Fruit fly (Drosophila melanogaster) whole organism, embryonic: ENCODE data around the gene mRRF2.
A peak's percentile ranks its signal among the peaks of the same experiment; 100 is the strongest.

Experiments used
- ATbp ChIP-seq: fragments of 200-800 bp; sonication (Bioruptor generic); optimal IDR thresholded peaks from 2 replicates; lab custom pipeline; 2017; ENCODE audit warnings: missing biosample characterization, mild to moderate bottlenecking, missing genetic modification characterization, missing genetic modification reagents
- CG10462 ChIP-seq: fragments of 200-800 bp; sonication (Bioruptor generic); optimal IDR thresholded peaks from 2 replicates; lab custom pipeline; 2016; ENCODE audit warnings: missing biosample characterization, missing genetic modification characterization
- CG11398 ChIP-seq: fragments of 200-800 bp; sonication (Bioruptor generic); optimal IDR thresholded peaks from 2 replicates; lab custom pipeline; 2016; ENCODE audit warnings: missing biosample characterization, missing genetic modification characterization
- CG11560 ChIP-seq: fragments of 200-800 bp; sonication (Bioruptor generic); IDR thresholded peaks from 3 replicates; pipeline ENCODE4 v1.3.6; 2022; ENCODE audit warnings: missing biosample characterization, missing genetic modification characterization
- CG1602 ChIP-seq: fragments of 200-800 bp; sonication (Bioruptor generic); optimal IDR thresholded peaks from 3 replicates; lab custom pipeline; 2016; ENCODE audit warnings: missing biosample characterization, missing genetic modification characterization
- CG16815 ChIP-seq: fragments of 200-800 bp; sonication (Bioruptor generic); optimal IDR thresholded peaks from 3 replicates; lab custom pipeline; 2017; ENCODE audit warnings: missing biosample characterization, mild to moderate bottlenecking, missing genetic modification characterization
- CG17328 ChIP-seq: fragments of 200-800 bp; sonication (Bioruptor generic); IDR thresholded peaks from 2 replicates; pipeline ENCODE4 v1.3.6; 2022; ENCODE audit warnings: missing biosample characterization, missing genetic modification characterization
- CG17385 ChIP-seq: fragments of 200-800 bp; sonication (Bioruptor generic); optimal IDR thresholded peaks from 3 replicates; lab custom pipeline; 2018; ENCODE audit warnings: missing biosample characterization, mild to moderate bottlenecking, missing genetic modification characterization
- CG3281 ChIP-seq: fragments of 200-800 bp; sonication (Bioruptor generic); optimal IDR thresholded peaks from 3 replicates; lab custom pipeline; 2017; ENCODE audit warnings: missing biosample characterization, mild to moderate bottlenecking, missing genetic modification characterization
- CG34422 ChIP-seq: fragments of 200-800 bp; sonication (Bioruptor generic); IDR thresholded peaks from 3 replicates; pipeline ENCODE4 v1.3.6; 2022; ENCODE audit warnings: missing biosample characterization, missing genetic modification characterization
- CG4730 ChIP-seq: fragments of 200-800 bp; sonication (Bioruptor generic); IDR thresholded peaks from 2 replicates; pipeline ENCODE4 v1.3.6; 2022; ENCODE audit warnings: missing biosample characterization, missing genetic modification characterization
- CG4820 ChIP-seq: fragments of 200-800 bp; sonication (Bioruptor generic); optimal IDR thresholded peaks from 3 replicates; lab custom pipeline; 2016; ENCODE audit warnings: missing biosample characterization, missing genetic modification characterization
- CG7372 ChIP-seq: fragments of 200-800 bp; sonication (Bioruptor generic); IDR thresholded peaks from 2 replicates; pipeline ENCODE4 v1.3.6; 2022; ENCODE audit warnings: missing biosample characterization, missing genetic modification characterization
- CG7556 ChIP-seq: fragments of 200-800 bp; sonication (Bioruptor generic); optimal IDR thresholded peaks from 2 replicates; lab custom pipeline; 2017; ENCODE audit warnings: missing biosample characterization, mild to moderate bottlenecking, missing genetic modification characterization
- CG8290 ChIP-seq, 3 experiments: fragments of 200-800 bp; sonication (Bioruptor generic); optimal IDR thresholded peaks; 2 replicates each; lab custom pipeline; 2016 to 2019; ENCODE audit warnings: missing biosample characterization in 3 of 3, missing genetic modification characterization in 3 of 3, mild to moderate bottlenecking in 2 of 3, moderate library complexity in 1 of 3
- CoRest ChIP-seq: fragments of 200-800 bp; sonication (Bioruptor generic); optimal IDR thresholded peaks from 3 replicates; lab custom pipeline; 2018; ENCODE audit warnings: missing biosample characterization, mild to moderate bottlenecking, missing genetic modification characterization, moderate library complexity
- HHEX ChIP-seq: fragments of 200-800 bp; sonication (Bioruptor generic); optimal IDR thresholded peaks from 3 replicates; lab custom pipeline; 2017; ENCODE audit warnings: missing biosample characterization, mild to moderate bottlenecking, missing genetic modification characterization, missing genetic modification reagents
- Hr39 ChIP-seq: fragments of >200 bp; optimal IDR thresholded peaks from 2 replicates; lab custom pipeline; 2017
- Jarid2 ChIP-seq: fragments of 200-800 bp; sonication (Bioruptor generic); optimal IDR thresholded peaks from 3 replicates; lab custom pipeline; 2017; ENCODE audit warnings: mild to moderate bottlenecking, missing biosample characterization, missing genetic modification reagents, missing genetic modification characterization
- Mad ChIP-seq: fragments of 200-800 bp; sonication (Bioruptor generic); optimal IDR thresholded peaks from 2 replicates; lab custom pipeline; 2016; ENCODE audit warnings: missing biosample characterization, missing genetic modification characterization
- Meics ChIP-seq: fragments of 200-800 bp; sonication (Bioruptor generic); optimal IDR thresholded peaks from 2 replicates; lab custom pipeline; 2017; ENCODE audit warnings: missing biosample characterization, mild to moderate bottlenecking, missing genetic modification characterization
- Pdp1 ChIP-seq, 2 experiments: fragments of 200-800 bp; sonication (Bioruptor generic); optimal IDR thresholded peaks; 3 replicates each; lab custom pipeline; 2016; ENCODE audit warnings: missing biosample characterization in 2 of 2, missing genetic modification characterization in 2 of 2, mild to moderate bottlenecking in 1 of 2, moderate library complexity in 1 of 2
- Sox100B ChIP-seq: fragments of 200-800 bp; sonication (Bioruptor generic); optimal IDR thresholded peaks from 3 replicates; lab custom pipeline; 2018; ENCODE audit warnings: missing biosample characterization, mild to moderate bottlenecking, missing genetic modification characterization
- ac ChIP-seq: fragments of 200-800 bp; sonication (Bioruptor generic); optimal IDR thresholded peaks from 3 replicates; lab custom pipeline; 2017; ENCODE audit warnings: missing biosample characterization, mild to moderate bottlenecking, missing genetic modification characterization
- bab2 ChIP-seq: fragments of 200-800 bp; sonication (Bioruptor generic); optimal IDR thresholded peaks from 2 replicates; lab custom pipeline; 2016; ENCODE audit warnings: missing biosample characterization, missing genetic modification characterization
- chm ChIP-seq: fragments of 200-800 bp; sonication (Bioruptor generic); IDR thresholded peaks from 2 replicates; pipeline ENCODE4 v1.3.6; 2022; ENCODE audit warnings: missing biosample characterization, missing genetic modification characterization
- ci ChIP-seq: fragments of 200-800 bp; sonication (Bioruptor generic); IDR thresholded peaks from 3 replicates; pipeline ENCODE4 v1.3.6; 2022; ENCODE audit warnings: missing biosample characterization, missing genetic modification characterization
- dmrt11E ChIP-seq: fragments of 200-800 bp; sonication (Bioruptor generic); optimal IDR thresholded peaks from 3 replicates; lab custom pipeline; 2018; ENCODE audit warnings: missing biosample characterization, mild to moderate bottlenecking, missing genetic modification characterization, moderate library complexity
- dysf ChIP-seq: fragments of 200-800 bp; sonication (Bioruptor generic); IDR thresholded peaks from 3 replicates; pipeline ENCODE4 v1.3.6; 2022; ENCODE audit warnings: missing biosample characterization, missing genetic modification characterization
- fd102C ChIP-seq: fragments of 200-800 bp; sonication (Bioruptor generic); optimal IDR thresholded peaks from 2 replicates; lab custom pipeline; 2018; ENCODE audit warnings: missing biosample characterization, mild to moderate bottlenecking, missing genetic modification characterization, moderate library complexity
- fru ChIP-seq: fragments of >200 bp; optimal IDR thresholded peaks from 2 replicates; lab custom pipeline; 2017
- grn ChIP-seq: fragments of 200-800 bp; sonication (Bioruptor generic); optimal IDR thresholded peaks from 3 replicates; lab custom pipeline; 2017; ENCODE audit warnings: missing biosample characterization, missing genetic modification characterization
- ind ChIP-seq: fragments of 200-800 bp; sonication (Bioruptor generic); optimal IDR thresholded peaks from 3 replicates; lab custom pipeline; 2016; ENCODE audit warnings: missing biosample characterization, missing genetic modification characterization
- inv ChIP-seq: fragments of 200-800 bp; sonication (Bioruptor generic); IDR thresholded peaks from 2 replicates; pipeline ENCODE4 v1.3.6; 2022; ENCODE audit warnings: missing biosample characterization, missing genetic modification characterization; ENCODE audit not compliant: partially characterized antibody
- jing ChIP-seq: fragments of 200-800 bp; sonication (Bioruptor generic); optimal IDR thresholded peaks from 2 replicates; lab custom pipeline; 2018; ENCODE audit warnings: missing biosample characterization, mild to moderate bottlenecking, missing genetic modification characterization
- jumu ChIP-seq: fragments of 200-800 bp; sonication (Bioruptor generic); optimal IDR thresholded peaks from 3 replicates; lab custom pipeline; 2016; ENCODE audit warnings: missing biosample characterization, missing genetic modification characterization
- klu ChIP-seq: fragments of 200-800 bp; sonication (Bioruptor generic); IDR thresholded peaks from 2 replicates; pipeline ENCODE4 v1.3.6; 2022; ENCODE audit warnings: missing biosample characterization, missing genetic modification characterization
- nmo ChIP-seq: fragments of 200-800 bp; sonication (Bioruptor generic); optimal IDR thresholded peaks from 2 replicates; lab custom pipeline; 2018; ENCODE audit warnings: missing biosample characterization, mild to moderate bottlenecking, missing genetic modification characterization, moderate library complexity
- otp ChIP-seq: fragments of 200-800 bp; sonication (Bioruptor generic); IDR thresholded peaks from 3 replicates; pipeline ENCODE4, ENCODE4 v1.3.6; 2022; ENCODE audit warnings: missing biosample characterization, missing genetic modification characterization
- prd ChIP-seq, 3 experiments: fragments of >200 bp in 2 of 3; fragments of 200-800 bp in 1 of 3; sonication (Bioruptor generic) in 1 of 3; optimal IDR thresholded peaks in 2 of 3; IDR thresholded peaks in 1 of 3; 2 replicates in 2 of 3; 3 replicates in 1 of 3; pipeline versions ENCODE4 v1.3.6 to Lab custom; 2017 to 2022; ENCODE audit warnings: missing biosample characterization in 1 of 3, missing genetic modification characterization in 1 of 3
- sens ChIP-seq: fragments of 200-800 bp; sonication (Bioruptor generic); peaks from one replicate; lab custom pipeline; 2016; ENCODE audit warnings: missing biosample characterization, missing genetic modification characterization
- tio ChIP-seq: fragments of 200-800 bp; sonication (Bioruptor generic); optimal IDR thresholded peaks from 2 replicates; lab custom pipeline; 2017; ENCODE audit warnings: missing biosample characterization, missing genetic modification characterization, inconsistent platforms
- toy ChIP-seq: fragments of 200-800 bp; sonication (Bioruptor generic); IDR thresholded peaks from 2 replicates; pipeline ENCODE4 v1.3.6; 2022; ENCODE audit warnings: missing biosample characterization, missing genetic modification characterization
- twi ChIP-seq: fragments of 200-800 bp; optimal IDR thresholded peaks from 2 replicates; lab custom pipeline; 2019; ENCODE audit warnings: missing biosample characterization, mild to moderate bottlenecking, missing genetic modification characterization, moderate library complexity
- tx ChIP-seq: fragments of 200-800 bp; sonication (Bioruptor generic); optimal IDR thresholded peaks from 2 replicates; lab custom pipeline; 2016; ENCODE audit warnings: missing biosample characterization, missing genetic modification characterization
- vfl ChIP-seq: fragments of 200-800 bp; sonication (Bioruptor generic); optimal IDR thresholded peaks from 2 replicates; lab custom pipeline; 2016; ENCODE audit warnings: missing biosample characterization, missing genetic modification characterization
- wor ChIP-seq: fragments of 200-800 bp; sonication (Bioruptor generic); IDR thresholded peaks from 2 replicates; pipeline ENCODE4 v1.3.6; 2022; ENCODE audit warnings: missing biosample characterization, missing genetic modification characterization

The mRRF2 gene

dm6 chr3R:22625514-22626333 is 12.2 kb downstream of the mRRF2 start (continued):
- peak; percentile 53 for TF ChIP-seq dmrt11E
- TF ChIP-seq CG3281 (GFP tag; lab: Kevin White, UChicago): peak; percentile 25
- peak; percentile 76 for TF ChIP-seq nmo
- 0 out of 3 replicates have a peak, but pooled peaks have one; percentile 16 for TF ChIP-seq otp
- TF ChIP-seq CG11398: no peak
- no peak for TF ChIP-seq ac
- TF ChIP-seq ATbp (GFP tag; lab: Kevin White, UChicago): peak; percentile 31
- TF ChIP-seq Sox100B (GFP tag; lab: Kevin White, UChicago): peak; percentile 73
- TF ChIP-seq fru (lab: Kevin White, UChicago): no peak
- peak; percentile 19 for TF ChIP-seq CG16815 (GFP tag; lab: Kevin White, UChicago)
- TF ChIP-seq grn: no peak
- TF ChIP-seq vfl (GFP tag; lab: Kevin White, UChicago): no peak
- peak; percentile 32 for TF ChIP-seq CoRest (tag; lab: Kevin White, UChicago)
- peak; percentile 41 for TF ChIP-seq HHEX (GFP tag; lab: Kevin White, UChicago)
- no peak for TF ChIP-seq prd (optimal IDR thresholded peaks at IDR 0.05; lab: Kevin White, UChicago)
- TF ChIP-seq prd (GFP tag; IDR thresholded peaks at IDR 0.05; lab: Robert Waterston, UW): 0 out of 3 replicates have a peak, but pooled peaks have one; percentile 30
- peak; percentile 56 for TF ChIP-seq tio (GFP tag; lab: Kevin White, UChicago)
- peak; percentile 52 for TF ChIP-seq Meics (GFP tag; lab: Kevin White, UChicago)
- peak; percentile 4 for TF ChIP-seq twi (tag; lab: Kevin White, UChicago)
- TF ChIP-seq Hr39 (lab: Kevin White, UChicago): no peak
- peak; percentile 22 for TF ChIP-seq CG17385 (GFP tag; lab: Kevin White, UChicago)
- peak; percentile 11 for TF ChIP-seq CG4820 (GFP tag; lab: Kevin White, UChicago)
- TF ChIP-seq, all 482 proteins: peak for 128

- TF ChIP-seq ind (GFP tag; lab: Kevin White, UChicago): no peak
- TF ChIP-seq Pdp1 (GFP tag; optimal IDR thresholded peaks at IDR 0.05; lab: Kevin White, UChicago): peak in 1 of 2 experiments; percentile 64
- TF ChIP-seq CG17328 (GFP tag; lab: Robert Waterston, UW): 0 out of 2 replicates have a peak, but pooled peaks have one; percentile 10
- peak; percentile 61 for TF ChIP-seq chm (GFP tag; lab: Robert Waterston, UW)
- no peak for TF ChIP-seq CG8290 (GFP tag; optimal IDR thresholded peaks at IDR 0.05; lab: Kevin White, UChicago)
- peak in 1 of 2 experiments; percentile 9 for TF ChIP-seq CG8290 (tag; optimal IDR thresholded peaks at IDR 0.05; lab: Kevin White, UChicago)
- peak; percentile 44; the same call in 2 of the 3 replicates for TF ChIP-seq ci (GFP tag; lab: Robert Waterston, UW)
- peak; percentile 8 for TF ChIP-seq Jarid2 (GFP tag; lab: Kevin White, UChicago)
- TF ChIP-seq wor: no peak
- no peak for TF ChIP-seq inv (GFP tag; lab: Robert Waterston, UW)
- peak; percentile 72 for TF ChIP-seq sens
Observed at dm6 chr3R:22626334-22626688, 12.8 kb downstream of the mRRF2 start.

DNA sequence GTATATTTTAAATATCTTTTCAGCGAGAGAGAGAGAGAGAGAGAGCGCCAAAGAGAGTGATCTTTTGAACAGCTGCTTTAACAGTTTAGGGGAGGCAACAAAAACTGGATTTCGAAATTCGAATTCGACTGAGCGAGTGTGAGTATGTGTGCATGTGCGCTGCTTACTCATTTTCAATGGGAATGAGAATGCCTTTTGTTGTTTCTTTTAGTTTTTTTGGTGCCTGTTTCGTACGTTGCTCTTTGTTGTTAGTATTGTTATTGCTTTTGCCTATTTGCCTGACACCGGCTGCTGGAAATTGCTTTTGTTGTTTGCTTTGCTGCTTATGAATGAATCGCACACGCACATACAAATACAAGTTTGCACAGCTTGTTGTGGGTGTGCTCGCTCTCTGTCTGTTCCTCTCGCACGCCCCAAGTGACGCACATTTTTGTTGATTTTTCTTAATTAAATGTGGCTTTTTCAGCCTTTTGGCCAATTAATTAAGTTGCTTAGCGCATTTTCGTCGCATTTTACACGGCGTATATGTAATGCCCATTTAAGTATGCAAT is 13.4 kb downstream of the mRRF2 start:
- TF ChIP-seq CG11560 (no peak), toy (GFP tag; lab: Robert Waterston, UW) (no peak), dysf (no peak; the same call in 2 of the 3 replicates), CG7556 (GFP tag; lab: Kevin White, UChicago) (peak; percentile 24), jumu (GFP tag; lab: Kevin White, UChicago) (no peak), tx (no peak), jing (GFP tag; lab: Kevin White, UChicago) (no peak), CG7372 (GFP tag; lab: Robert Waterston, UW) (no peak), CG34422 (GFP tag; lab: Robert Waterston, UW) (peak; percentile 67; the same call in 1 of the 3 replicates), CoRest (tag; lab: Kevin White, UChicago) (peak; percentile 39), fd102C (GFP tag; lab: Kevin White, UChicago) (no peak), CG1602 (GFP tag; lab: Kevin White, UChicago) (no peak), Mad (GFP tag; lab: Kevin White, UChicago) (no peak), CG4730 (no peak), CG10462 (GFP tag; lab: Kevin White, UChicago) (no peak), bab2 (GFP tag; lab: Kevin White, UChicago) (peak; percentile 54), klu (GFP tag; lab: Robert Waterston, UW) (peak; percentile 40; the same call in 1 of the 2 replicates)
